Worm (Caenorhabditis elegans) whole organism, L1 larva: Measurements from ENCODE around the gene set-9.

Experiments used
- ceh-88 ChIP-seq: fragments of 200-800 bp; sonication (Bioruptor generic); IDR thresholded peaks from 2 replicates; pipeline ENCODE4 v1.3.6; 2022; ENCODE audit warnings: missing genetic modification characterization, missing compliant biosample characterization
- elt-3 ChIP-seq, 6 experiments: fragments of 150-350 bp in 1 of 6; sonication (generic microtip); optimal IDR thresholded peaks; 2 replicates each; lab custom pipeline; 2017 to 2018; ENCODE audit warnings: missing biosample characterization in 6 of 6, missing genetic modification characterization in 6 of 6, inconsistent platforms in 1 of 6
- mdl-1 ChIP-seq, 2 experiments: fragments of 150-350 bp; optimal IDR thresholded peaks; 2 replicates each; lab custom pipeline; 2014 to 2017; ENCODE audit warnings: missing biosample characterization in 2 of 2, missing genetic modification characterization in 2 of 2, inconsistent platforms in 1 of 2
- mep-1 ChIP-seq: fragments of 150-350 bp; optimal IDR thresholded peaks from 2 replicates; lab custom pipeline; 2014; ENCODE audit warnings: missing biosample characterization, missing genetic modification characterization
- nhr-28 ChIP-seq: fragments of 150-350 bp; optimal IDR thresholded peaks from 2 replicates; lab custom pipeline; 2014; ENCODE audit warnings: missing biosample characterization, missing genetic modification characterization
- nhr-71 ChIP-seq: sonication (generic microtip); optimal IDR thresholded peaks from 2 replicates; lab custom pipeline; 2016; ENCODE audit warnings: mild to moderate bottlenecking, missing genetic modification characterization, moderate library complexity, missing compliant biosample characterization
- unc-62 ChIP-seq: fragments of 150-350 bp; optimal IDR thresholded peaks from 2 replicates; lab custom pipeline; 2014; ENCODE audit warnings: missing biosample characterization, missing genetic modification reagents, missing genetic modification characterization
- zag-1 ChIP-seq: fragments of 150-350 bp; optimal IDR thresholded peaks from 2 replicates; lab custom pipeline; 2014; ENCODE audit warnings: missing biosample characterization, missing genetic modification characterization
- ztf-4 ChIP-seq: fragments of 150-350 bp; optimal IDR thresholded peaks from 2 replicates; lab custom pipeline; 2014; ENCODE audit warnings: missing biosample characterization, missing genetic modification characterization

DNA sequence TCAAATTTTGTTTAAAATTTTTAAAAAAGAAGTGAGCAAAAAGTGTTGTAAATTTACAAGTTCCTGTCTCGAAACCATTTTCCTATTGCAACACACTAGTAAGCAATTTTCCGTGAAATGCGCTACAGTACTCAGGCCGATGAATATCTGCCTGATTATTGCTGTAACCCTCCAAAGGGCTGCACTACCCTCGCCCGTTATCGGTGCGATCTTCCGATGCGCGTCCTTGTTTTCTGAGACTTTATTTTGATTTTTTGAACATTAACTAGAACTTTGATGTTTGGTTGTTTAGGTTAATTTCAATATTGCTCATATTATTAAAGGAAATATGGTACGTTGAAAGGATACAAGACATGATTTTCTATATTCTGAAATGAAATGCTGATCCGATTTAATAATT lies 30.5 kb downstream of the set-9 start:
- TF ChIP-seq nhr-71: no peak
- no peak for TF ChIP-seq mep-1 (tag; lab: Kevin White, UChicago)
- no peak for TF ChIP-seq mdl-1 (tag; optimal IDR thresholded peaks at IDR 0.05; lab: Kevin White, UChicago)
- no peak for TF ChIP-seq unc-62 (GFP tag; lab: Kevin White, UChicago)
- TF ChIP-seq nhr-28 (tag; lab: Kevin White, UChicago): no peak
- TF ChIP-seq elt-3 (tag; optimal IDR thresholded peaks at IDR 0.05; lab: Kevin White, UChicago): no peak
- TF ChIP-seq zag-1: no peak
- TF ChIP-seq ceh-88 (GFP tag; lab: Robert Waterston, UW): no peak
- no peak for TF ChIP-seq ztf-4 (tag; lab: Kevin White, UChicago)
